Worm (Caenorhabditis elegans): Measurements from ENCODE around the gene npp-3.
A peak's percentile ranks its signal among the peaks of the same experiment; 100 is the strongest.

Gene npp-3

DNA sequence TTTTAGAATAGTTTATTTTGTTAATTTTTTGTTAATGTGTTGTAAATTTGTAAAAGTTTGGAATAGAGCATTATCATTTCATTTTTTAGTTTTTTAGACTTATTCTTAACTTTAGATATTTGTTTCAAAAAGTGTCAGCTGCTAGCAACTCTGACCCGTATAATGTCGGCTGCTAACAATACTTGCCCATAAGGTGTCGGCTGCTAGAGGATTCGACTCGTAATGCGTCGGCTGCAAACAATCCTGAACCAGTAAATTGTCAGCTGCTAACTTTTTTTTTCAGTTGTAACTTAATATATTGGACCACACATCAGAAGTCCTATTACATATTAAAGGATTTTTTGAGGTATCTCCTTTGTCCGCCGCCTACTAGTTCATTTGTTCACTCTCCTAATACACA lies 31.8 kb downstream of the npp-3 start:
- TF ChIP-seq ama-1 (optimal IDR thresholded peaks at IDR 0.05) (peak; percentile 33), lin-39 (tag; optimal IDR thresholded peaks at IDR 0.05) (no peak), lin-15B (tag; optimal IDR thresholded peaks at IDR 0.05) (no peak)

DNA sequence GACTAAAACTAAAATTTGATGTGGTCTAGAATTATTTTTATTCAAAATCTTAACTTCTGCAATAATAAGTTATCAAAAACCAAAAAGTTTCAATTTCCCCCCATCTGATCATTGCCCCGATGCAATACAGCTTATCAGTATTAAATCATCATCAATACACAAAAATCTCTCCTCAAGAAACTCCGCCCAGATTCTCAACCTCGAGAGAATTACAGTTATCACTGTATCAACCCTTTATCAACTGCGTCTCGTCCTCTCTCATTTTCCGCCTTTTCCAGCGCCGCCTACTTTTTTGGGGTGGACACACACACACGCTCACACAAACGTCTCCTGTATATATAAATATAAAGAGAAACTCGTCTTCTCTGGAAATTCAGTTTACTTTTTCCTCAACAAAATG lies 32.3 kb downstream of the npp-3 start, which contains the start of gene T27D12.1:
Gene T27D12.1, plus strand, starts transcription at position 301 of the 400 bp plus-strand sequence.
- TF ChIP-seq nhr-23 (tag; optimal IDR thresholded peaks at IDR 0.05), result no peak
- peak; percentile 9 for TF ChIP-seq nhr-43 (tag; optimal IDR thresholded peaks at IDR 0.05; ENCODE audit: poor library complexity, severe bottlenecking)
- no peak for TF ChIP-seq aly-2 (tag; optimal IDR thresholded peaks at IDR 0.05)
- no peak for TF ChIP-seq ama-1 (optimal IDR thresholded peaks at IDR 0.05)

DNA sequence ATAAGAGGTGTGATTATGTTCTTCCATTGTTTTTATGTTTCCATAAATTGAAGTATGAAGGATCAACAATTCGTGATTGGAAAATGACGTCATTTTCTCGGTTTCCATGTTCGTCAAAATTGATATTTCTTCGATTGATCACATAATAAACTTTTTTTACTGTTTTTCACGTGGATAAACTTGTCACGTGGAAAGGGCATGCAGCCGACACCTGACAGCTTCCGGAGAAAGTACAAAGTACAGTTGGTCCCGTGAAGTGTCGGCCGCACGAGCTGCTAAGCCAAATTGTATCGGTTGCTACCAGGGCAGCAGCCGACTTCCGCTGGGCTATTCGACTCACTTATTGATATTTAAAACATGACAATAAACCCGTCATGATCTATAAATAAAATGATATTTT lies 32.9 kb downstream of the npp-3 start:
- no peak for TF ChIP-seq nhr-28 (tag; optimal IDR thresholded peaks at IDR 0.05)
- TF ChIP-seq nhr-23 (tag; optimal IDR thresholded peaks at IDR 0.05), result peak; percentile 26
- TF ChIP-seq ceh-28 (tag; optimal IDR thresholded peaks at IDR 0.05), result no peak
- peak; percentile 40 for TF ChIP-seq nhr-25 (tag; optimal IDR thresholded peaks at IDR 0.05)
- no peak for TF ChIP-seq ama-1 (optimal IDR thresholded peaks at IDR 0.05)
- no peak for TF ChIP-seq ztf-4 (tag; optimal IDR thresholded peaks at IDR 0.05)
- no peak for TF ChIP-seq pqm-1 (tag; optimal IDR thresholded peaks at IDR 0.05)
- no peak for TF ChIP-seq mdl-1 (tag; optimal IDR thresholded peaks at IDR 0.05)
- TF ChIP-seq fos-1 (tag; optimal IDR thresholded peaks at IDR 0.05), result no peak
- TF ChIP-seq nhr-43 (tag; optimal IDR thresholded peaks at IDR 0.05; ENCODE audit: poor library complexity, severe bottlenecking), result peak; percentile 29
- no peak for TF ChIP-seq skn-1 (tag; optimal IDR thresholded peaks at IDR 0.05)
- TF ChIP-seq nhr-11 (tag; optimal IDR thresholded peaks at IDR 0.05), result no peak
- TF ChIP-seq elt-2 (tag; optimal IDR thresholded peaks at IDR 0.05), result no peak
- TF ChIP-seq nhr-67 (tag; optimal IDR thresholded peaks at IDR 0.05), result no peak
- TF ChIP-seq sea-2 (GFP tag; optimal IDR thresholded peaks at IDR 0.05), result no peak
- TF ChIP-seq nhr-237 (tag; optimal IDR thresholded peaks at IDR 0.05), result no peak
- no peak for TF ChIP-seq ceh-16 (tag; optimal IDR thresholded peaks at IDR 0.05)
- TF ChIP-seq ZK546.5 (tag; optimal IDR thresholded peaks at IDR 0.05), result no peak
- TF ChIP-seq fkh-10 (GFP tag; optimal IDR thresholded peaks at IDR 0.05), result no peak
- TF ChIP-seq snpc-4 (tag; optimal IDR thresholded peaks at IDR 0.05), result peak; percentile 67
- TF ChIP-seq ceh-82 (tag; optimal IDR thresholded peaks at IDR 0.05), result no peak
- TF ChIP-seq mml-1 (tag; optimal IDR thresholded peaks at IDR 0.05), result no peak
- TF ChIP-seq elt-1 (tag; optimal IDR thresholded peaks at IDR 0.05), result no peak
- no peak for TF ChIP-seq aly-2 (tag; optimal IDR thresholded peaks at IDR 0.05)

ce11 chrII:11839116-11839515 lies 35.5 kb downstream of the npp-3 start:
- TF ChIP-seq nhr-43 (tag; optimal IDR thresholded peaks at IDR 0.05; ENCODE audit: poor library complexity, severe bottlenecking), result peak; percentile 17
- peak; percentile 4 for TF ChIP-seq nhr-25 (tag; optimal IDR thresholded peaks at IDR 0.05)
- TF ChIP-seq ZK546.5 (tag; optimal IDR thresholded peaks at IDR 0.05), result no peak

DNA sequence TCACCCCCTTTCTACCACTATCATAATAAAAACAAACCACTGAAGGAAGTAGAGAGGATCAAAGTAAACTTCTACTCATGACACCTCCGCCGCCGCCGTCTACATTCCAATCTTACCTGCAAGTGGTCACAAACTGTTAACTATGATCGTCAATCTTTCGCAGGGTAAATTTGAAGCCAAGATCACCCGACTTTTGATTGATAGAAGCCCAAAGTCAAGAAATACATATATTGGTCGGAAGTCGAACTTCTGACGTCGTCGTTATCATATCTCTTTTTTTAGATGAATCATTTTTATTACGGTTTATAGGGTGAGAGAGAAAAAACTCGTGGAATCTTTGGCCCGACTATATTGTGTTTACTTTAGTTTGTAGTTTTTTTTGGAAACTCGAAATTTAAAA lies 36.2 kb downstream of the npp-3 start:
- peak; percentile 36 for TF ChIP-seq nhr-25 (tag; optimal IDR thresholded peaks at IDR 0.05)
- no peak for TF ChIP-seq pqm-1 (tag; optimal IDR thresholded peaks at IDR 0.05)
- no peak for TF ChIP-seq ceh-82 (tag; optimal IDR thresholded peaks at IDR 0.05)
- no peak for TF ChIP-seq mml-1 (tag; optimal IDR thresholded peaks at IDR 0.05)
- no peak for TF ChIP-seq nhr-67 (tag; optimal IDR thresholded peaks at IDR 0.05)
- TF ChIP-seq nhr-23 (tag; optimal IDR thresholded peaks at IDR 0.05), result peak; percentile 39
- TF ChIP-seq hmg-11 (tag; optimal IDR thresholded peaks at IDR 0.05), result no peak
- TF ChIP-seq nhr-76 (tag; optimal IDR thresholded peaks at IDR 0.05), result peak; percentile 30
- TF ChIP-seq nhr-43 (tag; optimal IDR thresholded peaks at IDR 0.05; ENCODE audit: poor library complexity, severe bottlenecking), result peak; percentile 92
- TF ChIP-seq elt-3 (tag; optimal IDR thresholded peaks at IDR 0.05), result peak in 1 of 3 experiments; percentile 73
- TF ChIP-seq sea-2 (GFP tag; optimal IDR thresholded peaks at IDR 0.05), result no peak

DNA sequence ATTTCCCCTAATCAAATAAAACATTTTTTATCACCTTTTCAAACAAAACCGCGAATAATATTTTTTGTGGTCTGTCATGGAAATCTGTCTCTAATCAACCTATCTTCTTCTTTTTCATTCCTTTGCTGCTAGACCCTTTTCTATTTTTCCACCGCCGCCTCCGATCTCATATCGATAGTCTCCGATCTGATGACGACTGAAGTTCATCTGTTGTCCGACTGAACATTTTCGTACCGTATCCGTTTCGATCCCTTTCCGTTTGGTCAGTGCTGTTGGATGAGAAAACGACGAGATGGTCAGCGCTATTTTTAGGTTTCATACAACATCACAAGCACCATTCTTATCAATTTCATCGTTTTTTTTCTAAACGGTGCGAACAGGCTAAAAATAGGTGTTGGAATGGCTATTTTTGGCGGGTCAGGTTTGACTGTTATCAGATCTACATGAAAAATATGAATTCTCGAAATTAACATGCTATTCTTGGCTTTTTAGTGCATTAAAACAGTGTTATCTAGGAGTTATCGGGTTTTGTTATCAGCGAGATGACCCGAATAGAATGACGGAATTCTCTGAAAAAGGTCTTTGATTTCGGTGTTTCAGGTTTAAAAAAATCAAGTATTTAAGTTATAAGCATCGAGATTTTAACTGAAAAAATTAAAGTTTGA lies 37.9 kb downstream of the npp-3 start:
- TF ChIP-seq skn-1 (tag; optimal IDR thresholded peaks at IDR 0.05), result no peak
- TF ChIP-seq ceh-28 (tag; optimal IDR thresholded peaks at IDR 0.05), result no peak
- TF ChIP-seq zag-1 (tag; optimal IDR thresholded peaks at IDR 0.05), result no peak
- no peak for TF ChIP-seq unc-62 (GFP tag; optimal IDR thresholded peaks at IDR 0.05)
- TF ChIP-seq egl-5 (tag; optimal IDR thresholded peaks at IDR 0.05), result no peak
- no peak for TF ChIP-seq unc-39 (tag; optimal IDR thresholded peaks at IDR 0.05)
- no peak for TF ChIP-seq ztf-4 (tag; optimal IDR thresholded peaks at IDR 0.05)
- TF ChIP-seq ceh-82 (tag; optimal IDR thresholded peaks at IDR 0.05), result no peak
- TF ChIP-seq elt-2 (tag; optimal IDR thresholded peaks at IDR 0.05), result peak; percentile 69
- no peak for TF ChIP-seq ama-1 (optimal IDR thresholded peaks at IDR 0.05)
- no peak for TF ChIP-seq nhr-67 (tag; optimal IDR thresholded peaks at IDR 0.05)
- peak; percentile 63 for TF ChIP-seq nhr-23 (tag; optimal IDR thresholded peaks at IDR 0.05)
- TF ChIP-seq nhr-43 (tag; optimal IDR thresholded peaks at IDR 0.05; ENCODE audit: poor library complexity, severe bottlenecking), result peak; percentile 91
- no peak for TF ChIP-seq R02D3.7 (tag; optimal IDR thresholded peaks at IDR 0.05)
- TF ChIP-seq elt-3 (tag; optimal IDR thresholded peaks at IDR 0.05), result peak in 1 of 3 experiments; percentile 46
- TF ChIP-seq daf-12 (tag; optimal IDR thresholded peaks at IDR 0.05), result no peak
- no peak for TF ChIP-seq mml-1 (tag; optimal IDR thresholded peaks at IDR 0.05)
- TF ChIP-seq tbx-2 (tag; optimal IDR thresholded peaks at IDR 0.05), result no peak
- no peak for TF ChIP-seq ZK546.5 (tag; optimal IDR thresholded peaks at IDR 0.05)
- peak; percentile 1 for TF ChIP-seq pqm-1 (tag; optimal IDR thresholded peaks at IDR 0.05)
- no peak for TF ChIP-seq snpc-4 (tag; optimal IDR thresholded peaks at IDR 0.05)
- no peak for TF ChIP-seq ztf-11 (tag; optimal IDR thresholded peaks at IDR 0.05)
- no peak for TF ChIP-seq fkh-2 (tag; optimal IDR thresholded peaks at IDR 0.05)
- TF ChIP-seq eor-1 (tag; optimal IDR thresholded peaks at IDR 0.05), result no peak
- no peak for TF ChIP-seq nhr-12 (tag; optimal IDR thresholded peaks at IDR 0.05)

All from whole organism, L3 larva.